Worm (Caenorhabditis elegans) whole organism, L1 larva: ENCODE measurements around the gene F56D2.2.

Experiments used
- C04F5.9 ChIP-seq: sonication (generic microtip); optimal IDR thresholded peaks from 2 replicates; lab custom pipeline; 2016; ENCODE audit warnings: missing genetic modification characterization, missing compliant biosample characterization
- C16A3.4 ChIP-seq: fragments of 150-350 bp; optimal IDR thresholded peaks from 2 replicates; lab custom pipeline; 2014; ENCODE audit warnings: missing biosample characterization, missing genetic modification characterization
- C34B4.2 ChIP-seq: sonication (generic microtip); optimal IDR thresholded peaks from 2 replicates; lab custom pipeline; 2017; ENCODE audit warnings: mild to moderate bottlenecking, missing genetic modification characterization, missing compliant biosample characterization
- F16B12.6 ChIP-seq: fragments of 150-350 bp; optimal IDR thresholded peaks from 2 replicates; lab custom pipeline; 2014; ENCODE audit warnings: missing biosample characterization, missing genetic modification characterization
- aha-1 ChIP-seq: fragments of 150-350 bp; optimal IDR thresholded peaks from 2 replicates; lab custom pipeline; 2014; ENCODE audit warnings: missing biosample characterization, missing genetic modification characterization
- aly-2 ChIP-seq: fragments of 150-350 bp; optimal IDR thresholded peaks from 2 replicates; lab custom pipeline; 2014; ENCODE audit warnings: missing biosample characterization, missing genetic modification characterization
- ama-1 ChIP-seq: fragments of 150-350 bp; optimal IDR thresholded peaks from 2 replicates; lab custom pipeline; 2014
- ceh-63 ChIP-seq: fragments of 200-800 bp; sonication (Bioruptor generic); optimal IDR thresholded peaks from 2 replicates; lab custom pipeline; 2018; ENCODE audit warnings: mild to moderate bottlenecking, missing genetic modification characterization, missing compliant biosample characterization
- ceh-82 ChIP-seq, 3 experiments: fragments of 150-350 bp in 1 of 3; sonication (generic microtip) in 2 of 3; optimal IDR thresholded peaks; 2 replicates each; lab custom pipeline; 2014 to 2017; ENCODE audit warnings: missing biosample characterization in 3 of 3, missing genetic modification characterization in 3 of 3
- efl-1 ChIP-seq, 4 experiments: fragments of 150-350 bp; optimal IDR thresholded peaks in 3 of 4; peaks in 1 of 4; 1 replicate in 1 of 4; 2 replicates in 3 of 4; lab custom pipeline; 2014; ENCODE audit warnings: missing biosample characterization in 2 of 4, missing genetic modification characterization in 2 of 4, missing genetic modification reagents in 2 of 4
- egl-27 ChIP-seq, 2 experiments: fragments of 150-350 bp in 1 of 2; sonication (generic microtip); optimal IDR thresholded peaks; 3 replicates each; lab custom pipeline; 2017 to 2018; ENCODE audit warnings: missing biosample characterization in 2 of 2, missing genetic modification characterization in 2 of 2, missing genetic modification reagents in 2 of 2
- elt-3 ChIP-seq, 6 experiments: fragments of 150-350 bp in 1 of 6; sonication (generic microtip); optimal IDR thresholded peaks; 2 replicates each; lab custom pipeline; 2017 to 2018; ENCODE audit warnings: missing biosample characterization in 6 of 6, missing genetic modification characterization in 6 of 6, inconsistent platforms in 1 of 6
- fkh-10 ChIP-seq: sonication (generic microtip); optimal IDR thresholded peaks from 2 replicates; lab custom pipeline; 2017; ENCODE audit warnings: missing biosample characterization, missing genetic modification reagents, missing genetic modification characterization
- grh-1 ChIP-seq: fragments of 200-800 bp; sonication (Bioruptor generic); IDR thresholded peaks from 2 replicates; pipeline ENCODE4 v1.3.6; 2022; ENCODE audit warnings: missing genetic modification reagents, missing genetic modification characterization, missing compliant biosample characterization
- hlh-17 ChIP-seq: fragments of 200-800 bp; sonication (Bioruptor generic); optimal IDR thresholded peaks from 2 replicates; lab custom pipeline; 2018; ENCODE audit warnings: missing genetic modification characterization, mild to moderate bottlenecking, missing compliant biosample characterization, moderate library complexity, borderline replicate concordance
- irx-1 ChIP-seq: sonication (generic microtip); optimal IDR thresholded peaks from 2 replicates; lab custom pipeline; 2016; ENCODE audit warnings: missing genetic modification characterization, missing compliant biosample characterization
- isw-1 ChIP-seq: fragments of 200-800 bp; sonication (Bioruptor generic); IDR thresholded peaks from 2 replicates; pipeline ENCODE4 v1.3.6; 2022; ENCODE audit warnings: missing genetic modification characterization, missing compliant biosample characterization
- jun-1 ChIP-seq: fragments of 150-350 bp; optimal IDR thresholded peaks from 2 replicates; lab custom pipeline; 2014; ENCODE audit warnings: missing biosample characterization, missing genetic modification reagents, missing genetic modification characterization
- lin-14 ChIP-seq: fragments of 200-800 bp; sonication (Bioruptor generic); optimal IDR thresholded peaks from 2 replicates; lab custom pipeline; 2018; ENCODE audit warnings: mild to moderate bottlenecking, missing genetic modification characterization, moderate library complexity, missing compliant biosample characterization
- lin-35 ChIP-seq, 2 experiments: fragments of 150-350 bp; optimal IDR thresholded peaks; 2 replicates each; lab custom pipeline; 2014; ENCODE audit warnings: missing biosample characterization in 2 of 2, missing genetic modification characterization in 2 of 2, missing genetic modification reagents in 2 of 2
- lin-39 ChIP-seq: fragments of 150-350 bp; optimal IDR thresholded peaks from 2 replicates; lab custom pipeline; 2014; ENCODE audit warnings: missing biosample characterization, missing genetic modification reagents, missing genetic modification characterization
- lsy-2 ChIP-seq, 2 experiments: fragments of 150-350 bp; optimal IDR thresholded peaks; 2 replicates each; lab custom pipeline; 2014; ENCODE audit warnings: missing biosample characterization in 2 of 2, missing genetic modification characterization in 2 of 2
- mab-9 ChIP-seq: fragments of 200-800 bp; sonication (Bioruptor generic); IDR thresholded peaks from 2 replicates; pipeline ENCODE4 v1.3.6; 2022; ENCODE audit warnings: missing genetic modification reagents, missing genetic modification characterization, missing compliant biosample characterization
- mdl-1 ChIP-seq, 2 experiments: fragments of 150-350 bp; optimal IDR thresholded peaks; 2 replicates each; lab custom pipeline; 2014 to 2017; ENCODE audit warnings: missing biosample characterization in 2 of 2, missing genetic modification characterization in 2 of 2, inconsistent platforms in 1 of 2
- mef-2 ChIP-seq: fragments of 150-350 bp; optimal IDR thresholded peaks from 2 replicates; lab custom pipeline; 2014; ENCODE audit warnings: missing biosample characterization, missing genetic modification characterization
- mep-1 ChIP-seq: fragments of 150-350 bp; optimal IDR thresholded peaks from 2 replicates; lab custom pipeline; 2014; ENCODE audit warnings: missing biosample characterization, missing genetic modification characterization
- nhr-12 ChIP-seq: sonication (generic microtip); optimal IDR thresholded peaks from 2 replicates; lab custom pipeline; 2017; ENCODE audit warnings: missing biosample characterization, missing genetic modification characterization
- nhr-19 ChIP-seq: fragments of 200-800 bp; sonication (Bioruptor generic); conservative IDR thresholded peaks from 2 replicates; pipeline ENCODE4 v1.3.6; 2022; ENCODE audit warnings: missing genetic modification characterization, missing compliant biosample characterization
- nhr-20 ChIP-seq: sonication (generic microtip); optimal IDR thresholded peaks from 2 replicates; lab custom pipeline; 2016; ENCODE audit warnings: mild to moderate bottlenecking, missing genetic modification characterization, missing compliant biosample characterization
- nhr-47 ChIP-seq: sonication (generic microtip); optimal IDR thresholded peaks from 2 replicates; lab custom pipeline; 2016; ENCODE audit warnings: mild to moderate bottlenecking, missing genetic modification characterization, moderate library complexity, missing compliant biosample characterization
- nhr-71 ChIP-seq: sonication (generic microtip); optimal IDR thresholded peaks from 2 replicates; lab custom pipeline; 2016; ENCODE audit warnings: mild to moderate bottlenecking, missing genetic modification characterization, moderate library complexity, missing compliant biosample characterization
- nhr-77 ChIP-seq: fragments of 150-350 bp; optimal IDR thresholded peaks from 2 replicates; lab custom pipeline; 2014; ENCODE audit warnings: missing biosample characterization, missing genetic modification characterization
- nhr-84 ChIP-seq: sonication (generic microtip); optimal IDR thresholded peaks from 2 replicates; lab custom pipeline; 2017; ENCODE audit warnings: missing biosample characterization, missing genetic modification characterization
- nhr-85 ChIP-seq: sonication (generic microtip); peaks from one replicate; lab custom pipeline; 2016; ENCODE audit warnings: missing genetic modification characterization, inconsistent platforms, missing compliant biosample characterization
- nhr-90 ChIP-seq: sonication (generic microtip); optimal IDR thresholded peaks from 2 replicates; lab custom pipeline; 2016; ENCODE audit warnings: mild to moderate bottlenecking, missing genetic modification characterization, missing compliant biosample characterization; ENCODE audit not compliant: poor library complexity
- pag-3 ChIP-seq: sonication (generic microtip); optimal IDR thresholded peaks from 2 replicates; lab custom pipeline; 2017; ENCODE audit warnings: missing genetic modification characterization, mild to moderate bottlenecking, missing compliant biosample characterization, antibody characterized with exemption, borderline replicate concordance; ENCODE audit not compliant: insufficient read depth
- snpc-4 ChIP-seq: fragments of 150-350 bp; optimal IDR thresholded peaks from 2 replicates; lab custom pipeline; 2014; ENCODE audit warnings: missing biosample characterization, missing genetic modification characterization
- swsn-7 ChIP-seq: sonication (generic microtip); optimal IDR thresholded peaks from 2 replicates; lab custom pipeline; 2016; ENCODE audit warnings: missing genetic modification characterization, missing compliant biosample characterization
- unc-130 ChIP-seq: fragments of 150-350 bp; optimal IDR thresholded peaks from 2 replicates; lab custom pipeline; 2017; ENCODE audit warnings: missing biosample characterization, missing genetic modification characterization, inconsistent platforms
- vab-15 ChIP-seq: sonication (generic microtip); optimal IDR thresholded peaks from 2 replicates; lab custom pipeline; 2017; ENCODE audit warnings: missing genotype, mild to moderate bottlenecking, missing genetic modification characterization, missing compliant biosample characterization
- zag-1 ChIP-seq: fragments of 150-350 bp; optimal IDR thresholded peaks from 2 replicates; lab custom pipeline; 2014; ENCODE audit warnings: missing biosample characterization, missing genetic modification characterization
- zip-4 ChIP-seq: fragments of 200-800 bp; sonication (Bioruptor generic); optimal IDR thresholded peaks from 2 replicates; lab custom pipeline; 2018; ENCODE audit warnings: mild to moderate bottlenecking, missing genetic modification characterization, moderate library complexity, missing compliant biosample characterization
- ztf-11 ChIP-seq, 2 experiments: sonication (generic microtip); optimal IDR thresholded peaks; 2 replicates each; lab custom pipeline; 2016 to 2017; ENCODE audit warnings: missing genetic modification characterization in 2 of 2, missing biosample characterization in 1 of 2, missing compliant biosample characterization in 1 of 2

Gene F56D2.2

ce11 chrIII:5621236-5621635 lies 34.2 kb downstream of the F56D2.2 start (continued):
- no peak for TF ChIP-seq irx-1 (tag; lab: Kevin White, UChicago)
- peak; percentile 44 for TF ChIP-seq nhr-19 (GFP tag; lab: Robert Waterston, UW)
- TF ChIP-seq lin-39: no peak
- TF ChIP-seq lin-35 (GFP tag; optimal IDR thresholded peaks at IDR 0.05; lab: Kevin White, UChicago): peak; percentile 62 to 67
- TF ChIP-seq swsn-7 (tag; lab: Kevin White, UChicago): peak; percentile 63
- TF ChIP-seq efl-1 (optimal IDR thresholded peaks at IDR 0.05; lab: Kevin White, UChicago): peak; percentile 63 to 75
- peak; percentile 42 to 93 for TF ChIP-seq efl-1 (GFP tag; optimal IDR thresholded peaks at IDR 0.05 in 1 of 2; lab: Kevin White, UChicago)
- TF ChIP-seq hlh-17: no peak
- TF ChIP-seq pag-3 (tag; lab: Kevin White, UChicago): no peak
- TF ChIP-seq elt-3 (tag; optimal IDR thresholded peaks at IDR 0.05; lab: Kevin White, UChicago): peak in 2 of 6 experiments; percentile 4 to 5
- no peak for TF ChIP-seq aly-2 (tag; lab: Kevin White, UChicago)
- TF ChIP-seq nhr-84 (tag; lab: Kevin White, UChicago): no peak
- no peak for TF ChIP-seq zag-1 (tag; lab: Kevin White, UChicago)
- peak; percentile 40 for TF ChIP-seq unc-130
- no peak for TF ChIP-seq egl-27 (tag; optimal IDR thresholded peaks at IDR 0.05; lab: Kevin White, UChicago)
- no peak for TF ChIP-seq mab-9 (GFP tag; lab: Robert Waterston, UW)
- no peak for TF ChIP-seq vab-15
- TF ChIP-seq ama-1 (lab: Kevin White, UChicago): no peak
- no peak for TF ChIP-seq aha-1 (tag; lab: Kevin White, UChicago)
- TF ChIP-seq lin-14 (GFP tag; lab: Kevin White, UChicago): peak; percentile 98
- TF ChIP-seq ceh-82 (tag; optimal IDR thresholded peaks at IDR 0.05; lab: Kevin White, UChicago): peak; percentile 49 to 75 (median 65)
- no peak for TF ChIP-seq C34B4.2
- peak; percentile 33 for TF ChIP-seq mef-2 (tag; lab: Kevin White, UChicago)
- TF ChIP-seq C04F5.9 (tag; lab: Kevin White, UChicago): no peak
- TF ChIP-seq lsy-2 (tag; optimal IDR thresholded peaks at IDR 0.05; lab: Kevin White, UChicago): peak; percentile 55 to 64
- TF ChIP-seq ceh-63: no peak
- TF ChIP-seq ztf-11 (tag; optimal IDR thresholded peaks at IDR 0.05; lab: Kevin White, UChicago): no peak
- peak; percentile 62 for TF ChIP-seq nhr-20 (tag; lab: Kevin White, UChicago)
- TF ChIP-seq snpc-4: peak; percentile 40
- TF ChIP-seq grh-1: no peak
- no peak for TF ChIP-seq zip-4
- TF ChIP-seq nhr-12 (tag; lab: Kevin White, UChicago): no peak
- no peak for TF ChIP-seq F16B12.6 (tag; lab: Kevin White, UChicago)
- peak; percentile 78 for TF ChIP-seq nhr-71 (tag; lab: Kevin White, UChicago)
- no peak for TF ChIP-seq C16A3.4
- TF ChIP-seq mdl-1 (tag; optimal IDR thresholded peaks at IDR 0.05; lab: Kevin White, UChicago): peak in 1 of 2 experiments; percentile 46
- TF ChIP-seq nhr-77 (tag; lab: Kevin White, UChicago): peak; percentile 59
- TF ChIP-seq nhr-90: peak; percentile 2
- TF ChIP-seq fkh-10: no peak
- peak; percentile 63 for TF ChIP-seq jun-1
- TF ChIP-seq isw-1 (GFP tag; lab: Robert Waterston, UW): peak; percentile 26; the same call in 1 of the 2 replicates

ce11 chrIII:5622232-5623009 lies 35.4 kb downstream of the F56D2.2 start:
- no peak for TF ChIP-seq mab-9 (GFP tag; lab: Robert Waterston, UW)
- no peak for TF ChIP-seq irx-1 (tag; lab: Kevin White, UChicago)
- TF ChIP-seq mep-1 (tag; lab: Kevin White, UChicago): peak; percentile 10
- no peak for TF ChIP-seq nhr-90
- TF ChIP-seq jun-1: no peak
- no peak for TF ChIP-seq efl-1 (optimal IDR thresholded peaks at IDR 0.05; lab: Kevin White, UChicago)
- peak in 1 of 2 experiments; percentile 29 for TF ChIP-seq efl-1 (GFP tag; optimal IDR thresholded peaks at IDR 0.05 in 1 of 2; lab: Kevin White, UChicago)
- peak; percentile 8 for TF ChIP-seq nhr-71 (tag; lab: Kevin White, UChicago)
- TF ChIP-seq nhr-47 (tag; lab: Kevin White, UChicago): peak; percentile 0
- TF ChIP-seq C16A3.4: no peak
- no peak for TF ChIP-seq nhr-85
- no peak for TF ChIP-seq nhr-12 (tag; lab: Kevin White, UChicago)
- no peak for TF ChIP-seq swsn-7 (tag; lab: Kevin White, UChicago)
- no peak for TF ChIP-seq ceh-63
- peak; percentile 55 for TF ChIP-seq lin-14 (GFP tag; lab: Kevin White, UChicago)
